Fruit fly (Drosophila melanogaster): ENCODE results near the gene Cpr65Ea.

Cpr65Ea gene

DNA sequence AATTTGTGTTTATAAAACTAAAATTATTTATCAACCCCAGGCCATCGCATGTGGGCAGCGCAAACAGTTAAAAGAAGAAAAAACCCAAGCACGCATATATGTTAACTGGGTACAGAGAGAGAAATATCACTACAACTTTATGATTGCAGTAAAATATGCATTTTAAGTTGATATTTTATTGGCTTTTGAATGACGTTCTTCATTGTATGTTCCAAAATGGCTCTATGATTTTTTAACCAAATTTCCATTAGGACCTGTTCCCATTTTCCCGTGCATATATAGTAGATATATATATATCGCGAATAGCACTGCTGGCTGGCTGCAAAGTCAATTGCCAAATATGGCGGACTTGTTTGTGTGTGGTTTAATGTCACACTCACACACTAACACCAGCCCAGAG is 10.1 kb upstream of the Cpr65Ea start:
- no peak for TF ChIP-seq CG17801 (GFP tag; optimal IDR thresholded peaks at IDR 0.05; ENCODE audit: partially characterized antibody)

DNA sequence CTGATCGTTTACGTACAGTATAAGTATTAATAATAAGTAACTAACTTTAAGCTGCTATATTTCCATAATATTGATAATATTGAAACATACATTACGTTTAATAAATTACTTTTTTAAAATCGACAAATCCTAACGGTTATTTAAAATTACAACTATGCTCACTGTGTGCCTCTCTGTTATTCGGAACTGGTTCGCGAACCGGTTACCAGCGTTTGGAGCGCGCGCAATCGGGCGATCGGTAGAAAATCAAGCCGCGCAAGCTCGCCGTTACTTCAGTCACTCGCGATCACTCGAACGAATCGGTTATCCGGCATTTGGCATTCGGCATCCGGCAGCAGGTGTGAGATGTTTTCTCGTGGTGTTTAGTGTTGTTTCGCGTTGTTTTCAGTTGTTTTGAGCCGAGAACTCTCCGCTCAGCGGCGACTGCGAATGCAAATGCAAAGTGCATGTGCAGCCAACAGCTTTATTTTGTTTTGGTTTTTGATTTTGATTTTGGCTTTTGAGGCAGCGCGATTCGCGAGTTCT is 8.2 kb upstream of the Cpr65Ea start, which contains the start of gene form3:
TSS of gene form3 (plus strand) at position 271 of the 525 bp plus-strand sequence.
- TF ChIP-seq CG17801 (GFP tag; optimal IDR thresholded peaks at IDR 0.05; ENCODE audit: partially characterized antibody), result no peak

DNA sequence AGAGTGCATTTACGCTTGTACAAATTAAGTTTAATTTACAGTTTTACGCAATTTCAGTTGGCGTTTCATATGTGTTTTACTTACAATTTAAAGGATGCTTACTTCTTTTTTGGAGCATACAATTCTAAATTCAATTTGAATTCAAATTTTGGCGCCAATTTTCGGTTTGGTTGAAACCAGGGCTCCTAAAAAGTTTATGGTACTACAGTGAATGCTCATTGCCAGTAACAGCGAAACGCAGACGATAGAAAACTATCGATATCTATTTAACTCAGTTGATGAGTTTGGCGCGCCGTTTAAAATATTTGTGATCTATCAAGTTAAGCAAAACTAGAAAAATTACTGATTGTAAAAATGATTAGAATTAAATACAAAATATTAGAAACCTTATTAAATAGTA is 7.6 kb upstream of the Cpr65Ea start:
- TF ChIP-seq CG17801 (GFP tag; optimal IDR thresholded peaks at IDR 0.05; ENCODE audit: partially characterized antibody), result no peak

DNA sequence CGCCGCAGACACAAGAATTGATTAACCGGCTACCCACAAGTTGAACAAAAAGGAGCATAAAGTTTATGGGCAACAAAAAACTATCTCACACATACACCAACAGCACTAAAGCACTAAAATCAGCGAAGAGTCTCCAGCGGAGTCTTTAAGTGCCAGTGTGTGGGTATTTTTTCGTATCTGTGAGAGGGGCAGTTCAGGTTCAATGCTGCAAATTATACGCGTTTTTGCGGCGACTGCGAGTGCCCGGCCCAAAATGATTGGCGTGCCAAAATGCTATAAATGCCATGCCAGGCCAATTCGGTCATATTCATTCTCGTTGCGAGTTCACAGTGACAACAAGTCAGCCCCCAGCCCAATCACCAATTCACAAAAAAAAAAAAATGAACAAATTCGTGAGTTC is 6.5 kb upstream of the Cpr65Ea start, which contains the start of gene Cpr65Ec:
TSS of gene Cpr65Ec (plus strand) at position 301 of the 400 bp plus-strand sequence.
- TF ChIP-seq CG17801 (GFP tag; optimal IDR thresholded peaks at IDR 0.05; ENCODE audit: partially characterized antibody), result no peak

dm6 chr3L:7091331-7091904 is 5.0 kb upstream of the Cpr65Ea start:
- no peak for TF ChIP-seq CG17801 (GFP tag; optimal IDR thresholded peaks at IDR 0.05; ENCODE audit: partially characterized antibody)

DNA sequence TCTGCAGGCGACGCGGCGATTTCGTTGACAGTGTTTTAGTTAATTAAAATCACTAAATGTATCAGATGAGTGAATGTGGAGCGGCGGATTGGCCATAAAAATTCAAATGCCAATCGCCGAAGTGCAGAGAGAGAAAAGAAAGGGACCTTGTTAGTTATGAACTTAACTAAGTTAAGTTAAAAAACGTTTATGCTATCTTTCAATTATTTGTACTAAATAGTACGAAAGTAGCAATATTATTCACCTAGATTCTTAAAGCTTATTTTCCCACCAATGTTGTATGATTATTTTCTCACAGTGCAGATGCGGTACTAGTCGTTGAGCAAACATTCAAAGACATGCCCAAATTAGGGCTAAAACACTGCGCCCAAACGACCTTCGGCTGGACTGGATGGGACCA is 4.4 kb upstream of the Cpr65Ea start:
- TF ChIP-seq CG17801 (GFP tag; optimal IDR thresholded peaks at IDR 0.05; ENCODE audit: partially characterized antibody), result no peak

dm6 chr3L:7088687-7089086 is 2.3 kb upstream of the Cpr65Ea start, which contains the start of gene Cpr65Eb:
Cpr65Eb (minus strand) TSS chr3L:7088787.
- no peak for TF ChIP-seq CG17801 (GFP tag; optimal IDR thresholded peaks at IDR 0.05; ENCODE audit: partially characterized antibody)

- no peak for TF ChIP-seq CG17801 (GFP tag; optimal IDR thresholded peaks at IDR 0.05; ENCODE audit: partially characterized antibody)
Measured at dm6 chr3L:7087347-7087746, 939 bp upstream of the Cpr65Ea start.

dm6 chr3L:7086093-7086492 is 315 bp downstream of the Cpr65Ea start:
- TF ChIP-seq CG17801 (GFP tag; optimal IDR thresholded peaks at IDR 0.05; ENCODE audit: partially characterized antibody), result no peak

- no peak for TF ChIP-seq CG17801 (GFP tag; optimal IDR thresholded peaks at IDR 0.05; ENCODE audit: partially characterized antibody)
Measured at dm6 chr3L:7082168-7082567, 4.2 kb downstream of the Cpr65Ea start.

- no peak for TF ChIP-seq CG17801 (GFP tag; optimal IDR thresholded peaks at IDR 0.05; ENCODE audit: partially characterized antibody)
Measured at dm6 chr3L:7077258-7077657, 9.2 kb downstream of the Cpr65Ea start, which contains the start of gene CG8641. CG8641 (minus strand) TSS chr3L:7077462.

DNA sequence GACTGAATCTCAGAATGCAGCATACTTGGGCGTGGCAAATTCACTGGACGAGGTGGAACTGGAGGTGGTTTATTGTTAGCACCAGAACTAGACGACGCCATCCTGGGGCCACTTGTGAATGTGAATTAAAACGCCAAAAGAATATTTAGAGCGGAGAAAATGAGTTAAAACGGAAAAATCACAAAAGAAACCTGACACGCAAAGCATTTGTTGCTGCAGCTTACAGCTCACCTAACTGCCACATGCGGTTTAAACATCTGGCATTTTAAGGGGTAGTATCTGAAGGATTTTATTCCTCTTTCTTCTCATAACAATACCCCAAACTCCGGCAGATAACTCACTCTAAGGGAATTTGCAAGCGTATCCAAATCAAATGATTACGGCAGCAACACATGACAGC is 11.3 kb downstream of the Cpr65Ea start, which contains the start of gene CG34030:
TSS of gene CG34030 (minus strand) at position 101 of the 400 bp plus-strand sequence.
- no peak for TF ChIP-seq CG17801 (GFP tag; optimal IDR thresholded peaks at IDR 0.05; ENCODE audit: partially characterized antibody)

DNA sequence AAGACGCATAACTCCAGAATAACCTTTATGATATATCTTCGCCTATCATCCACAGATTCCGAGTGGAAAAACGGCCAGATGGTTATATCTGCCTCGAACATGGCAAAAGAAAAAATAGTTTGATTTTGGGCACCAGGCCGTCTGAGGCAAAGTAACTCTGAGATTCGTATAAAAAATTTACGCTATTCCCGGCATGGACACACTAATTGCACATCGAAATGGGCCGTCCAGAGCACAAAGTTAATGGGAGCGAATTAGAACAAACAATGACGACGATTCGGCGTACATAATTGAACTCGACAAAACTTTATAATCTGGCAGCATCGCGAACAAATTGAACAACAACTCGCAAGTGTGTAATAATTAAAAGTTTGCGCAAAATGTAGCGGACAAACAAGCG is 17.3 kb downstream of the Cpr65Ea start, which contains the start of gene CG32391:
TSS of gene CG32391 (minus strand) at position 101 of the 400 bp plus-strand sequence.
- TF ChIP-seq CG17801 (GFP tag; optimal IDR thresholded peaks at IDR 0.05; ENCODE audit: partially characterized antibody), result no peak

DNA sequence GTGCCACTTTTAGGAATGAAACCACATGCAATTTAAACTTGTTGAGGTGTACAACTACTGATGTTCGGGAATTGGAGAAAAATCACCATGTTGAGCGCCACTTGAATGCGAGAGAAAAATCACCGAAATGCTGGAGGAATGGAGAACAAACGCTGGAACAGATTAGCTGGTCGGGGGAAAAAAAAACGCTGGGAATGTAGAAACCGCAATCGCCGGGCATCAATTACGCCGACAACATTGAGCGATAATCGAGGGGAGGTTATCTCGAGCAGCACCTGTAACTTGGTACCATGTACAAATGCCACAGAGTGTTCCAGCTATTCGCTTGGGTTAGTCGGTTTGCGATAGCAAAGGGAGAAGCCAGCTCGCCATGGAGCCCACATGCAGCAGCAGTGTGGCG is 20.4 kb downstream of the Cpr65Ea start, which contains the start of gene CG14823:
TSS of gene CG14823 (plus strand) at position 301 of the 400 bp plus-strand sequence.
- no peak for TF ChIP-seq CG17801 (GFP tag; optimal IDR thresholded peaks at IDR 0.05; ENCODE audit: partially characterized antibody)

DNA sequence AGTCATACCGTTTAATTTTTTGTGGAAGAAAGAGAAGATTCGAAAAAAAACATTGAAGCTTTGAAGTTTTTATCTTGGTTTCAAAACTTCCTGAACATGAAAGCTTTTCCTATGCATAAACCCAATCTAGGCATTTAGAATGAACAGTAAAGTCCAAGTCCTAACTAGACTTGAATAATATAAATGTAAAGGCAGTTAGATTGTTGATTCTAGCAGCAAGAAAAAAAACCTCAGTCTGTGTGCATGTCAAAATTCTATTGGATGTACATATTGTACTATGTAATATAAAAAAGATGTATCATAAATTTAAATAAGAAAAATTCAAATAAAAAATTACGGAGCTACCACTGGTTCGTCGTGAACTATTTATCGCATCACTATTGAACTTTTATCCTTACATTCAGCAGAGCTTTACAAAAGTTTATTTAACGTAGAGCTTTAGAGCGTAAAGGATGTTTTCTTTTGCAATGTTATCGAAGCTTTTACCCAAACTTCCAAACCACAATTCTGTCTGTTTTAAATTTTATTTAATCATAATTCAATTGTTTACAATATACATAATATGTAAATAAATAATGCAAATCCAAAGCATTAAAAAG is 27.9 kb downstream of the Cpr65Ea start:
- TF ChIP-seq CG17801 (GFP tag; optimal IDR thresholded peaks at IDR 0.05; ENCODE audit: partially characterized antibody), result no peak

DNA sequence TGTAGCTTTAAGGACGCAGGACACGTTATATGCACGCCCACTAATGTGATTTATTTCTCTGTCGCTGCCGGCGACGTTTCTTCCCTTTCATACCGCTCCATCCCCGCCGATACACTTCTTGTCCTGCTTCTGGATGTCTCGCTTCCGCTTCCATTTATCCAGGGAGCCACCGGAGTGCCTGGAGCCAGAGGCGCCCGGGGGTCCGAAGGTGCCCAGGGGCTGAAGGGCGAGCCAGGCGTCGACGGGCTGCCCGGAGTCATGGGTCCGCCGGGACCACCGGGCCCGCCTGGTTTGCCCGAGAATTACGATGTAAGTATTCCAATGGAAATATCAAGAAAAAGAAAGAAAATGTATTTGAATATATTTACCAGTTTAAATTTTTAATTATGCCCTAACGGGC is 48.6 kb downstream of the Cpr65Ea start:
- TF ChIP-seq CG17801 (GFP tag; optimal IDR thresholded peaks at IDR 0.05; ENCODE audit: partially characterized antibody), result no peak
